Worm (Caenorhabditis elegans) whole organism, L2 larva: ENCODE results near the gene ssp-10.

Source experiments
- C34F6.9 ChIP-seq: fragments of 150-350 bp; optimal IDR thresholded peaks from 2 replicates; lab custom pipeline; 2014; ENCODE audit warnings: missing biosample characterization, missing genetic modification characterization
- F13H6.1 ChIP-seq: sonication (generic microtip); optimal IDR thresholded peaks from 2 replicates; lab custom pipeline; 2016; ENCODE audit warnings: missing genetic modification characterization, missing compliant biosample characterization
- R02D3.7 ChIP-seq: fragments of 150-350 bp; optimal IDR thresholded peaks from 2 replicates; lab custom pipeline; 2014; ENCODE audit warnings: missing biosample characterization, missing genetic modification characterization
- ZK546.5 ChIP-seq: sonication (generic microtip); optimal IDR thresholded peaks from 2 replicates; lab custom pipeline; 2017; ENCODE audit warnings: missing biosample characterization, missing genetic modification characterization
- alr-1 ChIP-seq: fragments of 150-350 bp; optimal IDR thresholded peaks from 2 replicates; lab custom pipeline; 2014; ENCODE audit warnings: missing biosample characterization, missing genetic modification characterization
- aly-2 ChIP-seq: fragments of 150-350 bp; optimal IDR thresholded peaks from 2 replicates; lab custom pipeline; 2014; ENCODE audit warnings: missing biosample characterization, missing genetic modification characterization
- ama-1 ChIP-seq: fragments of 150-350 bp; optimal IDR thresholded peaks from 2 replicates; lab custom pipeline; 2018; ENCODE audit warnings: inconsistent platforms
- blmp-1 ChIP-seq: sonication (generic microtip); optimal IDR thresholded peaks from 2 replicates; lab custom pipeline; 2017; ENCODE audit warnings: missing genetic modification characterization, mild to moderate bottlenecking, missing compliant biosample characterization, antibody characterized with exemption, moderate library complexity; ENCODE audit not compliant: insufficient read depth
- ceh-16 ChIP-seq: fragments of 150-350 bp; optimal IDR thresholded peaks from 2 replicates; lab custom pipeline; 2014; ENCODE audit warnings: missing biosample characterization, missing genetic modification characterization
- ceh-82 ChIP-seq: fragments of 150-350 bp; optimal IDR thresholded peaks from 2 replicates; lab custom pipeline; 2014; ENCODE audit warnings: missing biosample characterization, missing genetic modification characterization
- crh-2 ChIP-seq: sonication (generic microtip); optimal IDR thresholded peaks from 2 replicates; lab custom pipeline; 2017; ENCODE audit warnings: missing biosample characterization, missing genetic modification characterization
- dmd-4 ChIP-seq: sonication (generic microtip); optimal IDR thresholded peaks from 2 replicates; lab custom pipeline; 2017; ENCODE audit warnings: missing biosample characterization, missing genetic modification characterization
- egl-27 ChIP-seq: sonication (generic microtip); optimal IDR thresholded peaks from 3 replicates; lab custom pipeline; 2017; ENCODE audit warnings: missing biosample characterization, missing genetic modification reagents, missing genetic modification characterization
- elt-1 ChIP-seq: fragments of 150-350 bp; optimal IDR thresholded peaks from 2 replicates; lab custom pipeline; 2014; ENCODE audit warnings: missing biosample characterization, missing genetic modification characterization
- elt-3 ChIP-seq: sonication (generic microtip); optimal IDR thresholded peaks from 2 replicates; lab custom pipeline; 2017; ENCODE audit warnings: missing biosample characterization, missing genetic modification characterization
- fos-1 ChIP-seq: fragments of 150-350 bp; optimal IDR thresholded peaks from 2 replicates; lab custom pipeline; 2014; ENCODE audit warnings: missing biosample characterization, missing genetic modification characterization
- gmeb-1 ChIP-seq: fragments of 150-350 bp; optimal IDR thresholded peaks from 2 replicates; lab custom pipeline; 2014; ENCODE audit warnings: missing biosample characterization, missing genetic modification characterization
- lin-11 ChIP-seq: fragments of 150-350 bp; sonication (generic microtip); optimal IDR thresholded peaks from 2 replicates; lab custom pipeline; 2014; ENCODE audit warnings: missing biosample characterization, missing genetic modification characterization, inconsistent platforms, mixed read lengths
- lin-13 ChIP-seq: fragments of 150-350 bp; optimal IDR thresholded peaks from 2 replicates; lab custom pipeline; 2014; ENCODE audit warnings: missing biosample characterization, missing genetic modification reagents, missing genetic modification characterization
- lin-39 ChIP-seq: fragments of 150-350 bp; optimal IDR thresholded peaks from 2 replicates; lab custom pipeline; 2014; ENCODE audit warnings: missing biosample characterization, missing genetic modification reagents, missing genetic modification characterization
- mbf-1 ChIP-seq: sonication (generic microtip); optimal IDR thresholded peaks from 2 replicates; lab custom pipeline; 2017; ENCODE audit warnings: missing biosample characterization, missing genetic modification characterization
- mdl-1 ChIP-seq, 2 experiments: fragments of 150-350 bp in 1 of 2; sonication (generic microtip) in 1 of 2; optimal IDR thresholded peaks; 2 replicates each; lab custom pipeline; 2017; ENCODE audit warnings: missing biosample characterization in 2 of 2, missing genetic modification characterization in 2 of 2
- nhr-10 ChIP-seq: sonication (generic microtip); optimal IDR thresholded peaks from 2 replicates; lab custom pipeline; 2017; ENCODE audit warnings: missing biosample characterization, missing genetic modification characterization
- nhr-11 ChIP-seq: fragments of 150-350 bp; optimal IDR thresholded peaks from 2 replicates; lab custom pipeline; 2014; ENCODE audit warnings: missing biosample characterization, missing genetic modification characterization
- nhr-12 ChIP-seq: fragments of 150-350 bp; optimal IDR thresholded peaks from 2 replicates; lab custom pipeline; 2014; ENCODE audit warnings: missing biosample characterization, missing genetic modification characterization
- nhr-21 ChIP-seq: fragments of 150-350 bp; optimal IDR thresholded peaks from 2 replicates; lab custom pipeline; 2014; ENCODE audit warnings: missing biosample characterization, missing genetic modification characterization
- nhr-23 ChIP-seq: fragments of 150-350 bp; optimal IDR thresholded peaks from 2 replicates; lab custom pipeline; 2014; ENCODE audit warnings: missing biosample characterization, missing genetic modification reagents, missing genetic modification characterization
- nhr-237 ChIP-seq: fragments of 150-350 bp; optimal IDR thresholded peaks from 2 replicates; lab custom pipeline; 2014; ENCODE audit warnings: missing biosample characterization, missing genetic modification characterization
- nhr-25 ChIP-seq: fragments of 150-350 bp; sonication (generic microtip); optimal IDR thresholded peaks from 3 replicates; lab custom pipeline; 2014; ENCODE audit warnings: missing biosample characterization, missing genetic modification characterization
- nhr-6 ChIP-seq: fragments of 150-350 bp; optimal IDR thresholded peaks from 2 replicates; lab custom pipeline; 2014; ENCODE audit warnings: missing biosample characterization, missing genetic modification characterization
- nhr-77 ChIP-seq: fragments of 150-350 bp; optimal IDR thresholded peaks from 2 replicates; lab custom pipeline; 2014; ENCODE audit warnings: missing biosample characterization, missing genetic modification characterization
- peb-1 ChIP-seq: fragments of 150-350 bp; optimal IDR thresholded peaks from 2 replicates; lab custom pipeline; 2014; ENCODE audit warnings: missing biosample characterization, missing genetic modification characterization
- sem-4 ChIP-seq: fragments of 150-350 bp; optimal IDR thresholded peaks from 2 replicates; lab custom pipeline; 2014; ENCODE audit warnings: missing biosample characterization, missing genetic modification reagents, missing genetic modification characterization
- skn-1 ChIP-seq: sonication (generic microtip); optimal IDR thresholded peaks from 2 replicates; lab custom pipeline; 2017; ENCODE audit warnings: missing biosample characterization, missing genetic modification characterization
- sma-3 ChIP-seq: sonication (generic microtip); optimal IDR thresholded peaks from 2 replicates; lab custom pipeline; 2016; ENCODE audit warnings: missing genetic modification reagents, missing genetic modification characterization, missing compliant biosample characterization
- sma-9 ChIP-seq, 2 experiments: fragments of 150-350 bp in 1 of 2; sonication (generic microtip) in 1 of 2; optimal IDR thresholded peaks; 2 replicates each; lab custom pipeline; 2014 to 2016; ENCODE audit warnings: missing genetic modification characterization in 2 of 2, mild to moderate bottlenecking in 1 of 2, missing biosample characterization in 1 of 2, missing compliant biosample characterization in 1 of 2, missing genetic modification reagents in 1 of 2, moderate library complexity in 1 of 2
- snpc-4 ChIP-seq: fragments of 150-350 bp; optimal IDR thresholded peaks from 2 replicates; lab custom pipeline; 2014; ENCODE audit warnings: missing biosample characterization, missing genetic modification characterization
- unc-55 ChIP-seq: fragments of 150-350 bp; sonication (generic microtip); optimal IDR thresholded peaks from 3 replicates; lab custom pipeline; 2014; ENCODE audit warnings: missing biosample characterization, missing genetic modification reagents, missing genetic modification characterization
- zag-1 ChIP-seq: fragments of 150-350 bp; optimal IDR thresholded peaks from 2 replicates; lab custom pipeline; 2014; ENCODE audit warnings: missing biosample characterization, missing genetic modification characterization
- ztf-1 ChIP-seq: fragments of 200-800 bp; sonication (Bioruptor generic); conservative IDR thresholded peaks from 2 replicates; pipeline ENCODE4 v1.3.6; 2022; ENCODE audit warnings: missing genetic modification characterization, missing compliant biosample characterization
- ztf-4 ChIP-seq: fragments of 150-350 bp; optimal IDR thresholded peaks from 2 replicates; lab custom pipeline; 2014; ENCODE audit warnings: missing biosample characterization, missing genetic modification characterization

The ssp-10 gene

ce11 chrIV:9824480-9824879 lies 26.4 kb downstream of the ssp-10 start, which contains the start of gene catp-6:
Gene catp-6, minus strand, starts transcription at chrIV:9824580.
- TF ChIP-seq peb-1 (tag; lab: Kevin White, UChicago) (no peak), lin-11 (tag; lab: Kevin White, UChicago) (no peak), crh-2 (tag; lab: Kevin White, UChicago) (no peak), nhr-10 (no peak), snpc-4 (tag; lab: Kevin White, UChicago) (no peak), nhr-77 (tag; lab: Kevin White, UChicago) (no peak), elt-1 (no peak), ama-1 (no peak), gmeb-1 (tag; lab: Kevin White, UChicago) (no peak), ZK546.5 (tag; lab: Kevin White, UChicago) (no peak), sma-3 (GFP tag; lab: Kevin White, UChicago) (no peak), ztf-4 (no peak)

- TF ChIP-seq nhr-23 (tag; lab: Kevin White, UChicago) (no peak), unc-55 (no peak), blmp-1 (tag; lab: Kevin White, UChicago) (no peak), sma-9 (GFP tag; optimal IDR thresholded peaks at IDR 0.05; lab: Kevin White, UChicago) (no peak), sma-9 (tag; optimal IDR thresholded peaks at IDR 0.05; lab: Kevin White, UChicago) (no peak), elt-3 (tag; lab: Kevin White, UChicago) (no peak), lin-11 (tag; lab: Kevin White, UChicago) (no peak), zag-1 (no peak), snpc-4 (tag; lab: Kevin White, UChicago) (no peak), aly-2 (tag; lab: Kevin White, UChicago) (no peak), mbf-1 (tag; lab: Kevin White, UChicago) (no peak), sem-4 (tag; lab: Kevin White, UChicago) (no peak), lin-39 (tag; lab: Kevin White, UChicago) (no peak), sma-3 (GFP tag; lab: Kevin White, UChicago) (no peak), mdl-1 (tag; optimal IDR thresholded peaks at IDR 0.05; lab: Kevin White, UChicago) (no peak), F13H6.1 (tag; lab: Kevin White, UChicago) (no peak), nhr-12 (tag; lab: Kevin White, UChicago) (no peak), ceh-16 (tag; lab: Kevin White, UChicago) (no peak)
Observed at ce11 chrIV:9822585-9822984, 28.2 kb downstream of the ssp-10 start.

ce11 chrIV:9821621-9822020 lies 29.2 kb downstream of the ssp-10 start, which contains the start of gene col-123:
Gene col-123, plus strand, starts transcription at chrIV:9821921.
- no peak for TF ChIP-seq lin-13 (GFP tag; lab: Kevin White, UChicago)
- TF ChIP-seq sem-4 (tag; lab: Kevin White, UChicago): no peak
- TF ChIP-seq snpc-4 (tag; lab: Kevin White, UChicago): no peak
- TF ChIP-seq skn-1: no peak
- no peak for TF ChIP-seq ceh-82 (tag; lab: Kevin White, UChicago)
- no peak for TF ChIP-seq C34F6.9
- no peak for TF ChIP-seq ztf-4
- no peak for TF ChIP-seq nhr-25 (tag; lab: Kevin White, UChicago)
- TF ChIP-seq nhr-10: no peak
- no peak for TF ChIP-seq ztf-1 (GFP tag; lab: Robert Waterston, UW)
- TF ChIP-seq nhr-6 (tag; lab: Kevin White, UChicago): no peak
- no peak for TF ChIP-seq sma-3 (GFP tag; lab: Kevin White, UChicago)
- no peak for TF ChIP-seq fos-1
- no peak for TF ChIP-seq elt-3 (tag; lab: Kevin White, UChicago)
- no peak for TF ChIP-seq nhr-237 (tag; lab: Kevin White, UChicago)
- no peak for TF ChIP-seq lin-39 (tag; lab: Kevin White, UChicago)
- no peak for TF ChIP-seq lin-11 (tag; lab: Kevin White, UChicago)
- no peak for TF ChIP-seq dmd-4 (tag; lab: Kevin White, UChicago)

ce11 chrIV:9815432-9815831 lies 35.4 kb downstream of the ssp-10 start, which contains the start of gene egl-20:
Gene egl-20, minus strand, starts transcription at chrIV:9815532.
- no peak for TF ChIP-seq nhr-11 (tag; lab: Kevin White, UChicago)
- TF ChIP-seq mbf-1 (tag; lab: Kevin White, UChicago): no peak
- TF ChIP-seq lin-11 (tag; lab: Kevin White, UChicago): no peak
- no peak for TF ChIP-seq ama-1
- TF ChIP-seq nhr-21 (tag; lab: Kevin White, UChicago): no peak
- no peak for TF ChIP-seq sma-9 (GFP tag; optimal IDR thresholded peaks at IDR 0.05; lab: Kevin White, UChicago)
- TF ChIP-seq sma-9 (tag; optimal IDR thresholded peaks at IDR 0.05; lab: Kevin White, UChicago): no peak
- no peak for TF ChIP-seq nhr-10
- no peak for TF ChIP-seq R02D3.7 (tag; lab: Kevin White, UChicago)
- no peak for TF ChIP-seq nhr-12 (tag; lab: Kevin White, UChicago)
- no peak for TF ChIP-seq ztf-1 (GFP tag; lab: Robert Waterston, UW)
- no peak for TF ChIP-seq crh-2 (tag; lab: Kevin White, UChicago)
- no peak for TF ChIP-seq alr-1
- no peak for TF ChIP-seq dmd-4 (tag; lab: Kevin White, UChicago)
- TF ChIP-seq nhr-237 (tag; lab: Kevin White, UChicago): no peak
- no peak for TF ChIP-seq nhr-23 (tag; lab: Kevin White, UChicago)
- TF ChIP-seq egl-27 (tag; lab: Kevin White, UChicago): no peak
- TF ChIP-seq zag-1: no peak
- TF ChIP-seq peb-1 (tag; lab: Kevin White, UChicago): no peak
